Fruit fly (Drosophila melanogaster): Measurements from ENCODE around the gene Nbr.

The Nbr gene

dm6 chr2L:21156156-21157040 is 6.5 kb downstream of the Nbr start, which contains the start of the genes Mpp6 and E2f2 (continued):
- TF ChIP-seq amos (GFP tag; IDR thresholded peaks at IDR 0.05; ENCODE audit: partially characterized antibody) (peak; percentile 95), Sox102F (GFP tag; optimal IDR thresholded peaks at IDR 0.05) (no peak), CG6813 (GFP tag; optimal IDR thresholded peaks at IDR 0.05) (no peak), BEAF-32 (GFP tag; optimal IDR thresholded peaks at IDR 0.05) (peak; percentile 86), CG2889 (GFP tag; IDR thresholded peaks at IDR 0.05) (no peak), nau (GFP tag; optimal IDR thresholded peaks at IDR 0.05) (no peak), CHES-1-like (GFP tag; optimal IDR thresholded peaks at IDR 0.05) (peak; percentile 6), run (tag; optimal IDR thresholded peaks at IDR 0.05) (no peak), tna (GFP tag; IDR thresholded peaks at IDR 0.05; ENCODE audit: partially characterized antibody) (peak; percentile 66), hb (GFP tag; IDR thresholded peaks at IDR 0.05; ENCODE audit: partially characterized antibody) (peak; percentile 81), tin (GFP tag; optimal IDR thresholded peaks at IDR 0.05) (peak; percentile 31), ranshi (GFP tag; IDR thresholded peaks at IDR 0.05) (no peak), croc (GFP tag; conservative IDR thresholded peaks at IDR 0.05) (no peak), CG6791 (GFP tag; IDR thresholded peaks at IDR 0.05; ENCODE audit: partially characterized antibody) (peak; percentile 89), CG7987 (GFP tag; optimal IDR thresholded peaks at IDR 0.05) (peak; percentile 28), TFAM (GFP tag; optimal IDR thresholded peaks at IDR 0.05) (no peak), zfh2 (GFP tag; optimal IDR thresholded peaks at IDR 0.05) (peak; percentile 42), ci (GFP tag; IDR thresholded peaks at IDR 0.05) (0 out of 3 replicates have a peak, but pooled peaks have one; percentile 12), CG12299 (tag; optimal IDR thresholded peaks at IDR 0.05) (no peak), bab2 (GFP tag; optimal IDR thresholded peaks at IDR 0.05) (peak; percentile 18), CG1233 (GFP tag; optimal IDR thresholded peaks at IDR 0.05) (no peak), chinmo (GFP tag; IDR thresholded peaks at IDR 0.05; ENCODE audit: partially characterized antibody) (peak; percentile 80; the same call in 2 of the 4 replicates), grn (GFP tag; optimal IDR thresholded peaks at IDR 0.05) (no peak), Atf-2 (GFP tag; optimal IDR thresholded peaks at IDR 0.05) (no peak), ap (GFP tag; IDR thresholded peaks at IDR 0.05) (no peak), gt (GFP tag; IDR thresholded peaks at IDR 0.05) (no peak), Doc3 (GFP tag; IDR thresholded peaks at IDR 0.05; ENCODE audit: partially characterized antibody) (peak; percentile 57; the same call in 2 of the 3 replicates), CG15696 (tag; optimal IDR thresholded peaks at IDR 0.05) (no peak), odd (GFP tag; optimal IDR thresholded peaks at IDR 0.05) (no peak), CG2116 (GFP tag; optimal IDR thresholded peaks at IDR 0.05) (peak; percentile 62), btn (GFP tag; optimal IDR thresholded peaks at IDR 0.05) (no peak), CG2712 (tag; optimal IDR thresholded peaks at IDR 0.05) (peak; percentile 13), unpg (GFP tag; optimal IDR thresholded peaks at IDR 0.05) (no peak), bigmax (GFP tag; optimal IDR thresholded peaks at IDR 0.05) (no peak), Hand (GFP tag; optimal IDR thresholded peaks at IDR 0.05) (no peak), grau (tag; optimal IDR thresholded peaks at IDR 0.05) (peak; percentile 24), CG10366 (GFP tag; IDR thresholded peaks at IDR 0.05) (no peak), Fer1 (GFP tag; optimal IDR thresholded peaks at IDR 0.05) (peak; percentile 21), E2f2 (GFP tag; IDR thresholded peaks at IDR 0.05) (peak; percentile 93), NC2β (GFP tag; optimal IDR thresholded peaks at IDR 0.05) (no peak), bbx (GFP tag; IDR thresholded peaks at IDR 0.05; ENCODE audit: partially characterized antibody) (peak; percentile 93), CG14050 (GFP tag; IDR thresholded peaks at IDR 0.05) (no peak), gce (GFP tag; IDR thresholded peaks at IDR 0.05) (no peak), dysf (GFP tag; IDR thresholded peaks at IDR 0.05) (peak; percentile 29; the same call in 1 of the 3 replicates), Poxn (GFP tag; IDR thresholded peaks at IDR 0.05) (no peak), CG13287 (GFP tag; IDR thresholded peaks at IDR 0.05; ENCODE audit: partially characterized antibody) (peak; percentile 79), sr (GFP tag; IDR thresholded peaks at IDR 0.05) (no peak), CG14965 (GFP tag; optimal IDR thresholded peaks at IDR 0.05; ENCODE audit: borderline replicate concordance) (no peak)
